Worm (Caenorhabditis elegans) whole organism, L1 larva: ENCODE results near the gene C16D9.6.

ENCODE experiments used
- ces-1 ChIP-seq: fragments of 150-350 bp; optimal IDR thresholded peaks from 2 replicates; lab custom pipeline; 2014; ENCODE audit warnings: missing biosample characterization, missing genetic modification reagents, missing genetic modification characterization
- sptf-1 ChIP-seq: fragments of 150-350 bp; optimal IDR thresholded peaks from 2 replicates; lab custom pipeline; 2014; ENCODE audit warnings: missing biosample characterization, missing genetic modification characterization
- zip-4 ChIP-seq: fragments of 200-800 bp; sonication (Bioruptor generic); optimal IDR thresholded peaks from 2 replicates; lab custom pipeline; 2018; ENCODE audit warnings: mild to moderate bottlenecking, missing genetic modification characterization, moderate library complexity, missing compliant biosample characterization

ce11 chrV:8245457-8245856 lies 4.7 kb downstream of the C16D9.6 start, which contains the start of gene C16D9.5:
- TF ChIP-seq ces-1 (GFP tag; lab: Kevin White, UChicago) (no peak), zip-4 (no peak), sptf-1 (no peak)
